Worm (Caenorhabditis elegans) whole organism, young adult: ENCODE data around the gene W08G11.3.

Experiments
- C17E4.6 ChIP-seq: fragments of 200-800 bp; sonication (Bioruptor generic); IDR thresholded peaks from 2 replicates; pipeline ENCODE4 v1.3.6; 2022; ENCODE audit warnings: missing genetic modification reagents, missing genetic modification characterization, missing compliant biosample characterization
- D2030.7 ChIP-seq: fragments of 200-800 bp; sonication (Bioruptor generic); IDR thresholded peaks from 2 replicates; pipeline ENCODE4 v1.3.6; 2022; ENCODE audit warnings: missing genetic modification reagents, missing genetic modification characterization, missing compliant biosample characterization
- F10E7.11 ChIP-seq: sonication (generic microtip); optimal IDR thresholded peaks from 2 replicates; lab custom pipeline; 2017; ENCODE audit warnings: mild to moderate bottlenecking, missing genetic modification characterization, moderate library complexity, missing compliant biosample characterization
- F22D6.2 ChIP-seq: sonication (generic microtip); optimal IDR thresholded peaks from 2 replicates; lab custom pipeline; 2016; ENCODE audit warnings: mild to moderate bottlenecking, missing genetic modification characterization, missing compliant biosample characterization
- F23B12.7 ChIP-seq: sonication (generic microtip); optimal IDR thresholded peaks from 2 replicates; lab custom pipeline; 2017; ENCODE audit warnings: missing genetic modification characterization, mild to moderate bottlenecking, missing compliant biosample characterization, antibody characterized with exemption, moderate library complexity; ENCODE audit not compliant: insufficient read depth
- F37B4.10 ChIP-seq: fragments of 200-800 bp; sonication (Bioruptor generic); IDR thresholded peaks from 2 replicates; pipeline ENCODE4 v1.3.6; 2022; ENCODE audit warnings: missing genetic modification characterization, missing compliant biosample characterization
- K12H6.12 ChIP-seq: fragments of 200-800 bp; sonication (Bioruptor generic); optimal IDR thresholded peaks from 2 replicates; lab custom pipeline; 2018; ENCODE audit warnings: mild to moderate bottlenecking, missing genetic modification characterization, missing compliant biosample characterization
- T26A5.8 ChIP-seq: sonication (generic microtip); optimal IDR thresholded peaks from 2 replicates; lab custom pipeline; 2016; ENCODE audit warnings: missing genetic modification characterization, missing compliant biosample characterization
- Y56A3A.18 ChIP-seq: fragments of 200-800 bp; sonication (Bioruptor generic); IDR thresholded peaks from 2 replicates; pipeline ENCODE4 v1.3.6; 2022; ENCODE audit warnings: missing genetic modification reagents, missing genetic modification characterization, missing compliant biosample characterization
- Y67H2A.10 ChIP-seq: fragments of 200-800 bp; sonication (Bioruptor generic); conservative IDR thresholded peaks from 2 replicates; pipeline ENCODE4 v1.3.6; 2022; ENCODE audit warnings: missing genetic modification reagents, missing genetic modification characterization, missing compliant biosample characterization
- Y95B8A.8 ChIP-seq: fragments of 200-800 bp; sonication (Bioruptor generic); IDR thresholded peaks from 2 replicates; pipeline ENCODE4 v1.3.6; 2022; ENCODE audit warnings: missing genetic modification reagents, missing genetic modification characterization, missing compliant biosample characterization
- akir-1 ChIP-seq: fragments of 200-800 bp; sonication (Bioruptor generic); optimal IDR thresholded peaks from 2 replicates; lab custom pipeline; 2018; ENCODE audit warnings: mild to moderate bottlenecking, missing genetic modification characterization, moderate library complexity, missing compliant biosample characterization
- atf-7 ChIP-seq: sonication (generic microtip); optimal IDR thresholded peaks from 2 replicates; lab custom pipeline; 2017; ENCODE audit warnings: mild to moderate bottlenecking, missing genetic modification characterization, missing compliant biosample characterization
- athp-1 ChIP-seq: sonication (generic microtip); optimal IDR thresholded peaks from 2 replicates; lab custom pipeline; 2017; ENCODE audit warnings: mild to moderate bottlenecking, missing genetic modification characterization, missing compliant biosample characterization
- cebp-1 ChIP-seq, 2 experiments: fragments of 200-800 bp in 1 of 2; sonication (Bioruptor generic) in 1 of 2; sonication (generic microtip) in 1 of 2; IDR thresholded peaks in 1 of 2; optimal IDR thresholded peaks in 1 of 2; 2 replicates each; pipeline versions ENCODE4 v1.3.6 to Lab custom; 2017 to 2022; ENCODE audit warnings: missing compliant biosample characterization in 2 of 2, missing genetic modification characterization in 2 of 2, mild to moderate bottlenecking in 1 of 2, missing genetic modification reagents in 1 of 2, moderate library complexity in 1 of 2
- cebp-2 ChIP-seq: fragments of 200-800 bp; sonication (Bioruptor generic); IDR thresholded peaks from 2 replicates; pipeline ENCODE4 v1.3.6; 2022; ENCODE audit warnings: missing genetic modification characterization, missing compliant biosample characterization
- ceh-27 ChIP-seq: fragments of 200-800 bp; sonication (Bioruptor generic); optimal IDR thresholded peaks from 2 replicates; lab custom pipeline; 2018; ENCODE audit warnings: mild to moderate bottlenecking, missing genetic modification characterization, moderate library complexity, missing compliant biosample characterization
- egl-18 ChIP-seq: fragments of 200-800 bp; sonication (Bioruptor generic); IDR thresholded peaks from 2 replicates; pipeline ENCODE4 v1.3.6; 2022; ENCODE audit warnings: missing genetic modification reagents, missing genetic modification characterization, missing compliant biosample characterization
- ets-4 ChIP-seq: fragments of 200-800 bp; sonication (Bioruptor generic); optimal IDR thresholded peaks from 2 replicates; lab custom pipeline; 2018; ENCODE audit warnings: mild to moderate bottlenecking, missing genetic modification characterization, missing compliant biosample characterization
- gei-17 ChIP-seq: fragments of 200-800 bp; sonication (Bioruptor generic); optimal IDR thresholded peaks from 2 replicates; lab custom pipeline; 2018; ENCODE audit warnings: mild to moderate bottlenecking, missing genetic modification characterization, missing compliant biosample characterization
- hlh-26 ChIP-seq: fragments of 200-800 bp; sonication (Bioruptor generic); conservative IDR thresholded peaks from 2 replicates; pipeline ENCODE4 v1.3.6; 2022; ENCODE audit warnings: missing genetic modification reagents, missing genetic modification characterization, missing compliant biosample characterization
- hmg-20 ChIP-seq: fragments of 200-800 bp; sonication (Bioruptor generic); IDR thresholded peaks from 2 replicates; pipeline ENCODE4 v1.3.6; 2022; ENCODE audit warnings: missing genetic modification reagents, missing genetic modification characterization, missing compliant biosample characterization
- let-526 ChIP-seq: fragments of 200-800 bp; sonication (Bioruptor generic); IDR thresholded peaks from 2 replicates; pipeline ENCODE4 v1.3.6; 2022; ENCODE audit warnings: missing genetic modification reagents, missing genetic modification characterization, missing compliant biosample characterization
- lin-26 ChIP-seq: fragments of 200-800 bp; sonication (Bioruptor generic); IDR thresholded peaks from 2 replicates; pipeline ENCODE4 v1.3.6; 2022; ENCODE audit warnings: missing genetic modification reagents, missing genetic modification characterization, missing compliant biosample characterization
- lin-40 ChIP-seq: sonication (generic microtip); optimal IDR thresholded peaks from 2 replicates; lab custom pipeline; 2016; ENCODE audit warnings: missing genetic modification characterization, mild to moderate bottlenecking, missing compliant biosample characterization, missing genotype, missing genetic modification reagents
- lin-54 ChIP-seq: fragments of 200-800 bp; sonication (Bioruptor generic); optimal IDR thresholded peaks from 2 replicates; lab custom pipeline; 2018; ENCODE audit warnings: mild to moderate bottlenecking, missing genetic modification characterization, missing compliant biosample characterization
- mcd-1 ChIP-seq: fragments of 200-800 bp; sonication (Bioruptor generic); IDR thresholded peaks from 2 replicates; pipeline ENCODE4 v1.3.6; 2022; ENCODE audit warnings: missing genetic modification reagents, missing genetic modification characterization, missing compliant biosample characterization
- mel-28 ChIP-seq: sonication (generic microtip); optimal IDR thresholded peaks from 2 replicates; lab custom pipeline; 2016; ENCODE audit warnings: borderline replicate concordance, mild to moderate bottlenecking, missing genetic modification characterization, missing compliant biosample characterization
- mxl-1 ChIP-seq: sonication (generic microtip); optimal IDR thresholded peaks from 2 replicates; lab custom pipeline; 2016; ENCODE audit warnings: missing genetic modification characterization, missing compliant biosample characterization
- nfyb-1 ChIP-seq: fragments of 200-800 bp; sonication (Bioruptor generic); IDR thresholded peaks from 2 replicates; pipeline ENCODE4 v1.3.6; 2022; ENCODE audit warnings: missing genetic modification reagents, missing genetic modification characterization, missing compliant biosample characterization
- nhr-120 ChIP-seq: fragments of 200-800 bp; sonication (Bioruptor generic); IDR thresholded peaks from 2 replicates; pipeline ENCODE4 v1.3.6; 2022; ENCODE audit warnings: missing genetic modification characterization, missing compliant biosample characterization
- pbrm-1 ChIP-seq: fragments of 200-800 bp; sonication (Bioruptor generic); IDR thresholded peaks from 2 replicates; pipeline ENCODE4 v1.3.6; 2022; ENCODE audit warnings: missing genetic modification reagents, missing genetic modification characterization, missing compliant biosample characterization
- pha-4 ChIP-seq: fragments of 150-350 bp; sonication (generic microtip); optimal IDR thresholded peaks from 2 replicates; lab custom pipeline; 2014; ENCODE audit warnings: missing biosample characterization, missing genetic modification reagents, missing genetic modification characterization
- sdz-38 ChIP-seq: sonication (generic microtip); optimal IDR thresholded peaks from 2 replicates; lab custom pipeline; 2016; ENCODE audit warnings: missing genotype, missing genetic modification characterization, missing compliant biosample characterization
- snpc-1.1 ChIP-seq: sonication (generic microtip); optimal IDR thresholded peaks from 2 replicates; lab custom pipeline; 2017; ENCODE audit warnings: missing genetic modification characterization, mild to moderate bottlenecking, missing compliant biosample characterization, antibody characterized with exemption, moderate library complexity, missing genotype, missing genetic modification reagents; ENCODE audit not compliant: insufficient read depth
- snpc-1.3 ChIP-seq: sonication (generic microtip); optimal IDR thresholded peaks from 2 replicates; lab custom pipeline; 2017; ENCODE audit warnings: missing genetic modification characterization, mild to moderate bottlenecking, missing compliant biosample characterization, antibody characterized with exemption, moderate library complexity, missing genotype, missing genetic modification reagents; ENCODE audit not compliant: insufficient read depth
- snpc-4 ChIP-seq, 5 experiments: fragments of 150-350 bp in 1 of 5; sonication (generic microtip) in 4 of 5; optimal IDR thresholded peaks; 2 replicates each; lab custom pipeline; 2014 to 2018; ENCODE audit warnings: missing genetic modification characterization in 5 of 5, missing biosample characterization in 3 of 5, antibody characterized with exemption in 2 of 5, mild to moderate bottlenecking in 2 of 5, missing compliant biosample characterization in 2 of 5, missing genotype in 2 of 5, moderate library complexity in 2 of 5, missing genetic modification reagents in 1 of 5
- tbp1 ChIP-seq: fragments of 200-800 bp; sonication (Bioruptor generic); optimal IDR thresholded peaks from 2 replicates; lab custom pipeline; 2018; ENCODE audit warnings: mild to moderate bottlenecking, missing genetic modification characterization, missing compliant biosample characterization
- tbx-9 ChIP-seq: sonication (generic microtip); optimal IDR thresholded peaks from 2 replicates; lab custom pipeline; 2016; ENCODE audit warnings: borderline replicate concordance, missing genetic modification characterization, inconsistent platforms, missing compliant biosample characterization
- zfh-2 ChIP-seq: fragments of 200-800 bp; sonication (Bioruptor generic); conservative IDR thresholded peaks from 2 replicates; pipeline ENCODE4 v1.3.6; 2022; ENCODE audit warnings: missing genetic modification reagents, missing genetic modification characterization, missing compliant biosample characterization
- ztf-18 ChIP-seq: sonication (generic microtip); optimal IDR thresholded peaks from 2 replicates; lab custom pipeline; 2016; ENCODE audit warnings: missing genotype, mild to moderate bottlenecking, missing genetic modification characterization, missing compliant biosample characterization
- ztf-22 ChIP-seq: fragments of 200-800 bp; sonication (Bioruptor generic); optimal IDR thresholded peaks from 2 replicates; lab custom pipeline; 2018; ENCODE audit warnings: mild to moderate bottlenecking, missing genetic modification characterization, moderate library complexity, missing compliant biosample characterization
- ztf-28 ChIP-seq: fragments of 200-800 bp; sonication (Bioruptor generic); IDR thresholded peaks from 2 replicates; pipeline ENCODE4 v1.3.6; 2022; ENCODE audit warnings: missing genetic modification reagents, missing genetic modification characterization, missing compliant biosample characterization
- ztf-3 ChIP-seq: fragments of 200-800 bp; sonication (Bioruptor generic); optimal IDR thresholded peaks from 2 replicates; lab custom pipeline; 2018; ENCODE audit warnings: mild to moderate bottlenecking, missing genetic modification characterization, missing compliant biosample characterization

The W08G11.3 gene

ce11 chrV:16350775-16351378 lies 16.6 kb upstream of the W08G11.3 start (continued):
- TF ChIP-seq Y67H2A.10 (GFP tag; lab: Robert Waterston, UW) (no peak), nfyb-1 (GFP tag; lab: Robert Waterston, UW) (peak; percentile 61; the same call in 1 of the 2 replicates), gei-17 (GFP tag; lab: Kevin White, UChicago) (peak; percentile 12), snpc-1.3 (tag; lab: Kevin White, UChicago) (no peak), tbx-9 (tag; lab: Kevin White, UChicago) (no peak), cebp-1 (GFP tag; IDR thresholded peaks at IDR 0.05; lab: Robert Waterston, UW) (no peak), cebp-1 (tag; optimal IDR thresholded peaks at IDR 0.05; lab: Kevin White, UChicago) (peak; percentile 61), ztf-28 (GFP tag; lab: Robert Waterston, UW) (no peak), Y56A3A.18 (GFP tag; lab: Robert Waterston, UW) (0 out of 2 replicates have a peak, but pooled peaks have one; percentile 45), nhr-120 (GFP tag; lab: Robert Waterston, UW) (no peak), ets-4 (GFP tag; lab: Kevin White, UChicago) (peak; percentile 48), pha-4 (tag; lab: Kevin White, UChicago) (no peak), F10E7.11 (tag; lab: Kevin White, UChicago) (no peak), hlh-26 (GFP tag; lab: Robert Waterston, UW) (no peak), mel-28 (no peak), zfh-2 (GFP tag; lab: Robert Waterston, UW) (peak; percentile 92), C17E4.6 (GFP tag; lab: Robert Waterston, UW) (no peak), akir-1 (GFP tag; lab: Kevin White, UChicago) (no peak), F23B12.7 (tag; lab: Kevin White, UChicago) (no peak), mcd-1 (peak; percentile 48), snpc-4 (GFP tag; optimal IDR thresholded peaks at IDR 0.05; lab: Kevin White, UChicago) (no peak), snpc-4 (tag; optimal IDR thresholded peaks at IDR 0.05; lab: Kevin White, UChicago) (peak; percentile 34 to 58 (median 40)), F37B4.10 (no peak), K12H6.12 (tag; lab: Kevin White, UChicago) (peak; percentile 65)

- TF ChIP-seq pbrm-1 (GFP tag; lab: Robert Waterston, UW) (no peak), ztf-18 (no peak), T26A5.8 (tag; lab: Kevin White, UChicago) (no peak), let-526 (GFP tag; lab: Robert Waterston, UW) (no peak), cebp-2 (no peak), snpc-1.1 (tag; lab: Kevin White, UChicago) (peak; percentile 20), hmg-20 (no peak), athp-1 (tag; lab: Kevin White, UChicago) (no peak), snpc-4 (GFP tag; optimal IDR thresholded peaks at IDR 0.05; lab: Kevin White, UChicago) (no peak), snpc-4 (tag; optimal IDR thresholded peaks at IDR 0.05; lab: Kevin White, UChicago) (peak in 3 of 4 experiments; percentile 65 to 83 (median 82)), Y95B8A.8 (no peak)
Observed at ce11 chrV:16351757-16352156, 15.7 kb upstream of the W08G11.3 start.

ce11 chrV:16352282-16352681 lies 15.2 kb upstream of the W08G11.3 start:
- TF ChIP-seq F22D6.2 (tag; lab: Kevin White, UChicago) (peak; percentile 53), K12H6.12 (tag; lab: Kevin White, UChicago) (peak; percentile 58), atf-7 (tag; lab: Kevin White, UChicago) (peak; percentile 1), pbrm-1 (GFP tag; lab: Robert Waterston, UW) (0 out of 2 replicates have a peak, but pooled peaks have one; percentile 32), sdz-38 (tag; lab: Kevin White, UChicago) (no peak), ceh-27 (GFP tag; lab: Kevin White, UChicago) (no peak), lin-54 (GFP tag; lab: Kevin White, UChicago) (peak; percentile 30), ztf-22 (GFP tag; lab: Kevin White, UChicago) (peak; percentile 23), lin-26 (GFP tag; lab: Robert Waterston, UW) (0 out of 2 replicates have a peak, but pooled peaks have one; percentile 31), lin-40 (tag; lab: Kevin White, UChicago) (peak; percentile 6), mxl-1 (tag; lab: Kevin White, UChicago) (no peak), ztf-3 (GFP tag; lab: Kevin White, UChicago) (no peak), tbp1 (GFP tag; lab: Kevin White, UChicago) (peak; percentile 4), D2030.7 (no peak), egl-18 (GFP tag; lab: Robert Waterston, UW) (no peak)
